Worm (Caenorhabditis elegans) whole organism, L4 larva: Measurements from ENCODE around the gene C13A2.10.

Experiments used
- ZK337.2 ChIP-seq: fragments of 200-800 bp; sonication (Bioruptor generic); IDR thresholded peaks from 2 replicates; pipeline ENCODE4 v1.3.6; 2022; ENCODE audit warnings: missing genetic modification reagents, missing genetic modification characterization, missing compliant biosample characterization
- ZK546.5 ChIP-seq, 2 experiments: sonication (generic microtip); optimal IDR thresholded peaks; 2 replicates each; lab custom pipeline; 2017; ENCODE audit warnings: missing biosample characterization in 2 of 2, missing genetic modification characterization in 2 of 2
- ceh-82 ChIP-seq: sonication (generic microtip); optimal IDR thresholded peaks from 2 replicates; lab custom pipeline; 2017; ENCODE audit warnings: missing biosample characterization, missing genetic modification characterization
- cey-2 ChIP-seq: sonication (generic microtip); optimal IDR thresholded peaks from 3 replicates; lab custom pipeline; 2017; ENCODE audit warnings: missing genetic modification characterization, mild to moderate bottlenecking, missing compliant biosample characterization, antibody characterized with exemption, borderline replicate concordance; ENCODE audit not compliant: insufficient read depth
- daf-19 ChIP-seq: fragments of 200-800 bp; sonication (Bioruptor generic); conservative IDR thresholded peaks from 2 replicates; pipeline ENCODE4 v1.3.6; 2022; ENCODE audit warnings: missing genetic modification characterization, missing compliant biosample characterization
- jun-1 ChIP-seq: fragments of 150-350 bp; optimal IDR thresholded peaks from 2 replicates; lab custom pipeline; 2014; ENCODE audit warnings: missing biosample characterization, missing genetic modification reagents, missing genetic modification characterization
- lir-3 ChIP-seq: sonication (generic microtip); optimal IDR thresholded peaks from 2 replicates; lab custom pipeline; 2016; ENCODE audit warnings: mild to moderate bottlenecking, missing genetic modification characterization, missing compliant biosample characterization
- lsy-2 ChIP-seq, 2 experiments: fragments of 150-350 bp in 1 of 2; sonication (generic microtip) in 1 of 2; optimal IDR thresholded peaks; 2 replicates each; lab custom pipeline; 2014 to 2017; ENCODE audit warnings: missing biosample characterization in 2 of 2, missing genetic modification characterization in 2 of 2
- nhr-111 ChIP-seq: fragments of 200-800 bp; sonication (Bioruptor generic); optimal IDR thresholded peaks from 2 replicates; lab custom pipeline; 2018; ENCODE audit warnings: mild to moderate bottlenecking, missing genetic modification characterization, missing compliant biosample characterization
- nhr-237 ChIP-seq: sonication (generic microtip); optimal IDR thresholded peaks from 2 replicates; lab custom pipeline; 2017; ENCODE audit warnings: missing biosample characterization, missing genetic modification characterization
- nhr-25 ChIP-seq: sonication (generic microtip); optimal IDR thresholded peaks from 2 replicates; lab custom pipeline; 2017; ENCODE audit warnings: missing genetic modification characterization, mild to moderate bottlenecking, missing compliant biosample characterization, antibody characterized with exemption, moderate library complexity, borderline replicate concordance; ENCODE audit not compliant: insufficient read depth
- nhr-28 ChIP-seq: fragments of 150-350 bp; optimal IDR thresholded peaks from 2 replicates; lab custom pipeline; 2014; ENCODE audit warnings: missing biosample characterization, missing genetic modification characterization
- nhr-6 ChIP-seq: fragments of 150-350 bp; optimal IDR thresholded peaks from 2 replicates; lab custom pipeline; 2014; ENCODE audit warnings: missing biosample characterization, missing genetic modification characterization
- ztf-11 ChIP-seq: fragments of 150-350 bp; optimal IDR thresholded peaks from 2 replicates; lab custom pipeline; 2014; ENCODE audit warnings: missing biosample characterization, missing genetic modification characterization

DNA sequence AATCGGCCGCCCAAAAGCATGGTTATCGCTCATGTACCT, 38.0 kb downstream of the C13A2.10 start, which contains the start of gene hpo-9:
- no peak for TF ChIP-seq nhr-237
- TF ChIP-seq nhr-25 (tag; lab: Kevin White, UChicago) = no peak
- TF ChIP-seq daf-19 (GFP tag; lab: Robert Waterston, UW) = no peak
- TF ChIP-seq ztf-11 = no peak
- TF ChIP-seq lir-3 = no peak
- TF ChIP-seq ceh-82 (tag; lab: Kevin White, UChicago) = no peak
- no peak for TF ChIP-seq jun-1 (tag; lab: Kevin White, UChicago)
- no peak for TF ChIP-seq lsy-2 (tag; optimal IDR thresholded peaks at IDR 0.05; lab: Kevin White, UChicago)
- TF ChIP-seq ZK337.2 (GFP tag; lab: Robert Waterston, UW) = no peak
- no peak for TF ChIP-seq nhr-6 (tag; lab: Kevin White, UChicago)
- no peak for TF ChIP-seq ZK546.5 (tag; optimal IDR thresholded peaks at IDR 0.05; lab: Kevin White, UChicago)
- no peak for TF ChIP-seq nhr-111 (GFP tag; lab: Kevin White, UChicago)
- TF ChIP-seq nhr-28 (tag; lab: Kevin White, UChicago) = no peak
- no peak for TF ChIP-seq cey-2 (tag; lab: Kevin White, UChicago)
